Worm (Caenorhabditis elegans): Measurements from ENCODE around the gene Y105C5B.19.

DNA sequence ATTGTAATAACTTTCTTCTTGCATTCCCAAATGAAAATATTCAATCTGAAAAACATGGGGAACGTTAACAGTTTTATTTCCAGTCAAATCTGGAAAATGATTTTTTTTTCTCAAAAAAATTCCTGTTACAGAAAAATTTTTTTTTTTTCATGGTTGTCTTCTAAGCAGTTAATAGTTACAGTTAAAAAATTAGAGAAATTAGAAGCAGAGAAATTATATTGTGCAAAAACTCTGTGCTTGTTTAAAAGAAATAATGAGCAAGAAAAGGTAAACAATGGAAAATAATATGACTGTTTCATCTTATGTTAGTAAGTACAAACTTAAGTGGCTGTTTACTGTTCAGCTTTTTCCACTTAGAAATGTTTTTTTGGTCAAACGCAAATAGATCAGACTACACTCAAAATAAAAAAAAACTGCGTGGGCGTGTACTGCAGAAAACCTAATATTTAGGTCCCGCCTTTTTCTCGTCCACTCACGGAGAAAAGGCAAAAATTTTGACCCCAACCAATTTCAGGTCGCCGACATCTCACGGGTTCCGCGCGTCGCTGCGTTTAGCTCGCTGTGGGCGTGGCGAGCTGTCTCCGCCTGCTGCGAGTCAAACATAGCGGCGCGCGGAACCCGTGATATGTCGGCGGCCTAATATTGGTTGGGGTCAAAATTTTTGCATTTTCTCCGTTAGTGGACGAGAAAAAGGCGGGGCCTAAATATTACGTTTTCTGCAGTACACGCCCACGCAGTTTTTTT is 32.8 kb downstream of the Y105C5B.19 start, which contains the start of gene ifas-3:
- no peak for TF ChIP-seq jun-1 (tag; optimal IDR thresholded peaks at IDR 0.05)
- no peak for TF ChIP-seq nhr-11 (tag; optimal IDR thresholded peaks at IDR 0.05)
- no peak for TF ChIP-seq ceh-82 (tag; optimal IDR thresholded peaks at IDR 0.05)
- no peak for TF ChIP-seq lsy-12 (tag; optimal IDR thresholded peaks at IDR 0.05)
